Fruit fly (Drosophila melanogaster): Measurements from ENCODE around the gene Trpml.

Trpml gene

dm6 chr3L:19700463-19700862 lies 17.7 kb downstream of the Trpml start:
- TF ChIP-seq Sox100B (GFP tag; optimal IDR thresholded peaks at IDR 0.05) (no peak), CG12659 (GFP tag; optimal IDR thresholded peaks at IDR 0.05) (no peak), CG14860 (GFP tag; IDR thresholded peaks at IDR 0.05; ENCODE audit: partially characterized antibody) (no peak), Blimp-1 (GFP tag; optimal IDR thresholded peaks at IDR 0.05) (peak; percentile 82), ttk (GFP tag; IDR thresholded peaks at IDR 0.05) (no peak), usp (GFP tag; optimal IDR thresholded peaks at IDR 0.05) (no peak), dan (GFP tag; IDR thresholded peaks at IDR 0.05) (no peak), odd (GFP tag; optimal IDR thresholded peaks at IDR 0.05) (no peak), CG1529 (GFP tag; optimal IDR thresholded peaks at IDR 0.05) (no peak), sens (GFP tag) (peak; percentile 48), CG6654 (GFP tag; optimal IDR thresholded peaks at IDR 0.05) (no peak), CG1602 (GFP tag; optimal IDR thresholded peaks at IDR 0.05) (no peak), CG2199 (GFP tag; IDR thresholded peaks at IDR 0.05) (no peak), CG8478 (optimal IDR thresholded peaks at IDR 0.05) (no peak), NC2β (GFP tag; optimal IDR thresholded peaks at IDR 0.05) (no peak), phol (tag; optimal IDR thresholded peaks at IDR 0.05) (no peak), CG33557 (GFP tag; optimal IDR thresholded peaks at IDR 0.05) (no peak), CG1603 (tag; optimal IDR thresholded peaks at IDR 0.05) (no peak), ind (GFP tag; optimal IDR thresholded peaks at IDR 0.05) (no peak), sug (tag; optimal IDR thresholded peaks at IDR 0.05) (no peak), Med (GFP tag) (peak; percentile 15), sd (tag; optimal IDR thresholded peaks at IDR 0.05) (peak; percentile 60), CG12155 (GFP tag; optimal IDR thresholded peaks at IDR 0.05) (no peak), CG12769 (tag; optimal IDR thresholded peaks at IDR 0.05) (peak; percentile 63), ato (GFP tag; IDR thresholded peaks at IDR 0.05; ENCODE audit: partially characterized antibody) (no peak), CG12236 (GFP tag; optimal IDR thresholded peaks at IDR 0.05) (no peak), CG10366 (GFP tag; IDR thresholded peaks at IDR 0.05) (no peak), chinmo (GFP tag; IDR thresholded peaks at IDR 0.05; ENCODE audit: partially characterized antibody) (peak; percentile 81), bowl (GFP tag; IDR thresholded peaks at IDR 0.05) (no peak), CG13894 (tag; optimal IDR thresholded peaks at IDR 0.05) (peak; percentile 95), tin (GFP tag; optimal IDR thresholded peaks at IDR 0.05) (no peak), CG11093 (GFP tag; IDR thresholded peaks at IDR 0.05) (no peak), Gug (GFP tag; IDR thresholded peaks at IDR 0.05) (no peak), abd-A (tag; optimal IDR thresholded peaks at IDR 0.05) (peak; percentile 95), rib (GFP tag; IDR thresholded peaks at IDR 0.05) (0 out of 2 replicates have a peak, but pooled peaks have one; percentile 49), E2f2 (GFP tag; IDR thresholded peaks at IDR 0.05) (no peak), kni (GFP tag; optimal IDR thresholded peaks at IDR 0.05) (peak; percentile 3), CG10543 (GFP tag; optimal IDR thresholded peaks at IDR 0.05) (peak; percentile 3), Antp (GFP tag; optimal IDR thresholded peaks at IDR 0.05) (no peak), CG13624 (GFP tag; optimal IDR thresholded peaks at IDR 0.05) (no peak), ftz-f1 (GFP tag; optimal IDR thresholded peaks at IDR 0.05) (no peak)

DNA sequence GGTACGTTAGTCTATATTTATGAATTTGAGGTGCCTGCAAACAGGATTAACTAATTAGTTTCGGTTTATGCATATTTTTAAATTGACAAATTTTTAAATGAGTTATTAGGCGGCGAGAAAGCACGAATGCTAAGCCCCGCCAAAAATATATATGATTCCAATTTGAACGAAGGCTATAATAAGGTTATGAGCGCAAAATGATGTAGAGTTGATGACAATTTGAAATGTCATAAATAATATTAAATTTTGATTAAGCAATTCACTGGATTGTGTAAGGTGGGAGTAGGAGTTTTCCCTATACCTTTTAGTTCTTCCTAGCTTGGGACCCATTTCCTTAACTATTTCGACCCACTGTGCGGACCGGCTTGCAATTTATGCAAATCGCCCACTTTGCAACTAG lies 18.5 kb downstream of the Trpml start:
- TF ChIP-seq Awh (GFP tag; IDR thresholded peaks at IDR 0.05) (no peak), Pdp1 (GFP tag; optimal IDR thresholded peaks at IDR 0.05) (peak in 1 of 2 experiments; percentile 2), grau (tag; optimal IDR thresholded peaks at IDR 0.05) (peak; percentile 2), Meics (GFP tag; optimal IDR thresholded peaks at IDR 0.05) (no peak), Drgx (GFP tag; IDR thresholded peaks at IDR 0.05) (peak; percentile 68), esg (GFP tag; conservative IDR thresholded peaks at IDR 0.05) (peak; percentile 27; the same call in 1 of the 2 replicates), CG2678 (tag; optimal IDR thresholded peaks at IDR 0.05) (peak; percentile 23), Oli (tag; optimal IDR thresholded peaks at IDR 0.05) (peak; percentile 9), al (GFP tag; IDR thresholded peaks at IDR 0.05) (peak; percentile 40; the same call in 1 of the 2 replicates), Sox102F (GFP tag; optimal IDR thresholded peaks at IDR 0.05) (peak; percentile 23), CG2120 (GFP tag; optimal IDR thresholded peaks at IDR 0.05) (peak; percentile 20), CG10543 (GFP tag; optimal IDR thresholded peaks at IDR 0.05) (no peak), gem (tag; optimal IDR thresholded peaks at IDR 0.05) (peak; percentile 32), CG15269 (tag; optimal IDR thresholded peaks at IDR 0.05) (peak; percentile 14)

All from whole organism, embryonic.